Fruit fly (Drosophila melanogaster) whole organism, embryonic: ENCODE measurements around the gene nAChRalpha3.

Source experiments
- CG10462 ChIP-seq: fragments of 200-800 bp; sonication (Bioruptor generic); optimal IDR thresholded peaks from 2 replicates; lab custom pipeline; 2016; ENCODE audit warnings: missing biosample characterization, missing genetic modification characterization
- CG15479 ChIP-seq: fragments of 200-800 bp; sonication (Bioruptor generic); optimal IDR thresholded peaks from 3 replicates; lab custom pipeline; 2019; ENCODE audit warnings: missing biosample characterization, mild to moderate bottlenecking, missing genetic modification characterization, moderate library complexity
- CG15601 ChIP-seq: fragments of 200-800 bp; sonication (Bioruptor generic); optimal IDR thresholded peaks from 3 replicates; lab custom pipeline; 2019; ENCODE audit warnings: missing biosample characterization, mild to moderate bottlenecking, missing genetic modification characterization, moderate library complexity
- CG18764 ChIP-seq: fragments of 200-800 bp; sonication (Bioruptor generic); optimal IDR thresholded peaks from 3 replicates; lab custom pipeline; 2016; ENCODE audit warnings: missing biosample characterization, missing genetic modification characterization
- CG8359 ChIP-seq: fragments of 200-800 bp; sonication (Bioruptor generic); optimal IDR thresholded peaks from 2 replicates; lab custom pipeline; 2017; ENCODE audit warnings: missing biosample characterization, mild to moderate bottlenecking, missing genetic modification characterization, borderline replicate concordance
- CG8924 ChIP-seq: fragments of 200-800 bp; optimal IDR thresholded peaks from 3 replicates; lab custom pipeline; 2019; ENCODE audit warnings: missing biosample characterization, mild to moderate bottlenecking, missing genetic modification characterization, moderate library complexity
- CTCF ChIP-seq: fragments of 200-800 bp; sonication (Bioruptor generic); optimal IDR thresholded peaks from 2 replicates; lab custom pipeline; 2017; ENCODE audit warnings: missing biosample characterization, mild to moderate bottlenecking, missing genetic modification characterization, moderate library complexity
- D19A ChIP-seq: fragments of 200-800 bp; optimal IDR thresholded peaks from 3 replicates; lab custom pipeline; 2019; ENCODE audit warnings: missing biosample characterization, mild to moderate bottlenecking, missing genetic modification characterization, moderate library complexity
- Dfd ChIP-seq, 2 experiments: fragments of >200 bp; optimal IDR thresholded peaks; 2 replicates each; lab custom pipeline; 2017; ENCODE audit warnings: missing biosample characterization in 2 of 2, missing genetic modification characterization in 2 of 2
- Eip74EF ChIP-seq, 2 experiments: fragments of 200-800 bp in 1 of 2; fragments of >200 bp in 1 of 2; sonication (Bioruptor generic) in 1 of 2; optimal IDR thresholded peaks; 2 replicates each; lab custom pipeline; 2017 to 2019; ENCODE audit warnings: missing biosample characterization in 2 of 2, missing genetic modification characterization in 2 of 2, mild to moderate bottlenecking in 1 of 2, moderate library complexity in 1 of 2
- Hr78 ChIP-seq, 2 experiments: fragments of 200-800 bp in 1 of 2; fragments of >200 bp in 1 of 2; sonication (Bioruptor generic) in 1 of 2; optimal IDR thresholded peaks; 2 replicates each; lab custom pipeline; 2017 to 2019; ENCODE audit warnings: missing biosample characterization in 2 of 2, missing genetic modification characterization in 2 of 2, mild to moderate bottlenecking in 1 of 2, moderate library complexity in 1 of 2
- Kr ChIP-seq: fragments of 200-800 bp; sonication (Bioruptor generic); optimal IDR thresholded peaks from 2 replicates; lab custom pipeline; 2017; ENCODE audit warnings: missing biosample characterization, mild to moderate bottlenecking, missing genetic modification characterization
- Med ChIP-seq: fragments of 200-800 bp; sonication (Bioruptor generic); peaks from one replicate; lab custom pipeline; 2016; ENCODE audit warnings: missing biosample characterization, missing genetic modification characterization, mild to moderate bottlenecking, inconsistent platforms, moderate library complexity
- NfI ChIP-seq: fragments of 200-800 bp; sonication (Bioruptor generic); optimal IDR thresholded peaks from 3 replicates; lab custom pipeline; 2018; ENCODE audit warnings: missing biosample characterization, mild to moderate bottlenecking, missing genetic modification characterization, moderate library complexity
- Six4 ChIP-seq: fragments of 200-800 bp; sonication (Bioruptor generic); optimal IDR thresholded peaks from 2 replicates; lab custom pipeline; 2016; ENCODE audit warnings: missing biosample characterization, missing genetic modification characterization
- Sox100B ChIP-seq: fragments of 200-800 bp; sonication (Bioruptor generic); optimal IDR thresholded peaks from 3 replicates; lab custom pipeline; 2018; ENCODE audit warnings: missing biosample characterization, mild to moderate bottlenecking, missing genetic modification characterization
- dmrt11E ChIP-seq: fragments of 200-800 bp; sonication (Bioruptor generic); optimal IDR thresholded peaks from 3 replicates; lab custom pipeline; 2018; ENCODE audit warnings: missing biosample characterization, mild to moderate bottlenecking, missing genetic modification characterization, moderate library complexity
- ems ChIP-seq: fragments of 200-800 bp; sonication (Bioruptor generic); optimal IDR thresholded peaks from 3 replicates; lab custom pipeline; 2016; ENCODE audit warnings: missing biosample characterization, missing genetic modification characterization
- eve ChIP-seq, 2 experiments: fragments of >200 bp; optimal IDR thresholded peaks; 2 replicates each; lab custom pipeline; 2017; ENCODE audit warnings: missing biosample characterization in 2 of 2, missing genetic modification characterization in 2 of 2
- gcm ChIP-seq: fragments of 200-800 bp; sonication (Bioruptor generic); optimal IDR thresholded peaks from 2 replicates; lab custom pipeline; 2019; ENCODE audit warnings: missing biosample characterization, mild to moderate bottlenecking, missing genetic modification characterization, moderate library complexity
- gem ChIP-seq: fragments of 200-800 bp; sonication (Bioruptor generic); optimal IDR thresholded peaks from 2 replicates; lab custom pipeline; 2019; ENCODE audit warnings: missing biosample characterization, mild to moderate bottlenecking, missing genetic modification characterization, moderate library complexity
- gsb-n ChIP-seq: fragments of 200-800 bp; sonication (Bioruptor generic); optimal IDR thresholded peaks from 3 replicates; lab custom pipeline; 2018; ENCODE audit warnings: missing biosample characterization, mild to moderate bottlenecking, missing genetic modification characterization
- ham ChIP-seq: fragments of 200-800 bp; sonication (Bioruptor generic); IDR thresholded peaks from 2 replicates; pipeline ENCODE4 v1.3.6; 2022; ENCODE audit warnings: missing biosample characterization, missing genetic modification characterization
- jing ChIP-seq: fragments of 200-800 bp; sonication (Bioruptor generic); optimal IDR thresholded peaks from 2 replicates; lab custom pipeline; 2018; ENCODE audit warnings: missing biosample characterization, mild to moderate bottlenecking, missing genetic modification characterization
- kni ChIP-seq: fragments of 200-800 bp; sonication (Bioruptor generic); optimal IDR thresholded peaks from 3 replicates; lab custom pipeline; 2017; ENCODE audit warnings: mild to moderate bottlenecking, missing biosample characterization, missing genetic modification reagents, missing genetic modification characterization
- mld ChIP-seq: fragments of 200-800 bp; sonication (Bioruptor generic); IDR thresholded peaks from 3 replicates; pipeline ENCODE4 v1.3.6; 2022; ENCODE audit warnings: missing biosample characterization, missing genetic modification characterization; ENCODE audit not compliant: partially characterized antibody
- pros ChIP-seq: fragments of 200-800 bp; sonication (Bioruptor generic); optimal IDR thresholded peaks from 3 replicates; lab custom pipeline; 2019; ENCODE audit warnings: missing biosample characterization, mild to moderate bottlenecking, missing genetic modification characterization, moderate library complexity
- row ChIP-seq: fragments of 200-800 bp; sonication (Bioruptor generic); IDR thresholded peaks from 3 replicates; pipeline ENCODE4 v1.3.6; 2022; ENCODE audit warnings: missing biosample characterization, missing genetic modification characterization
- sens ChIP-seq: fragments of 200-800 bp; sonication (Bioruptor generic); peaks from one replicate; lab custom pipeline; 2016; ENCODE audit warnings: missing biosample characterization, missing genetic modification characterization
- sqz ChIP-seq: fragments of 200-800 bp; sonication (Bioruptor generic); optimal IDR thresholded peaks from 3 replicates; lab custom pipeline; 2018; ENCODE audit warnings: missing biosample characterization, mild to moderate bottlenecking, missing genetic modification characterization
- tap ChIP-seq: fragments of 200-800 bp; optimal IDR thresholded peaks from 3 replicates; lab custom pipeline; 2019; ENCODE audit warnings: missing biosample characterization, mild to moderate bottlenecking, missing genetic modification characterization, moderate library complexity
- twi ChIP-seq: fragments of 200-800 bp; optimal IDR thresholded peaks from 2 replicates; lab custom pipeline; 2019; ENCODE audit warnings: missing biosample characterization, mild to moderate bottlenecking, missing genetic modification characterization, moderate library complexity
- unpg ChIP-seq: fragments of 200-800 bp; sonication (Bioruptor generic); optimal IDR thresholded peaks from 3 replicates; lab custom pipeline; 2018; ENCODE audit warnings: missing biosample characterization, mild to moderate bottlenecking, missing genetic modification characterization, moderate library complexity

The nAChRalpha3 gene

DNA sequence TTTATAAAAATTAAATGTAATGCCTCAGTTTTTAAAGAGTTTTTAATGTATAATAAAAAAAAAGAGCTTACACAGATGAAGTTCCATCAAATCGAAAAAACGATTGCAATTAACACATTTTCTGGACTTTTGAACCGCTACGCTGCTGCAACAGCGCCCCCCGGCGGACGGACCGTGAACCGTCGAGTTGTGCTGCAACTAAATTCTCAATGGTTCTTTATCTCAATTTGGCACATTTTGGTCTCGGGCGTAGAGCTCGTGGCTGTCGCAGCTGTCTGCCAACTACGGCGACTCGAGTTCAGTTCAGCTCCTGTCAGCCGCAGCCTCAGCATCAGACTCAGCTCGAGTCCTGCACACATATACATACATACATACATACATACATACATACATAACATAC, 4.8 kb upstream of the nAChRalpha3 start:
- TF ChIP-seq CTCF (GFP tag; lab: Kevin White, UChicago) (peak; percentile 30), mld (GFP tag; lab: Robert Waterston, UW) (no peak), ham (GFP tag; lab: Robert Waterston, UW) (no peak), Dfd (GFP tag; optimal IDR thresholded peaks at IDR 0.05; lab: Kevin White, UChicago) (no peak), ems (GFP tag; lab: Kevin White, UChicago) (no peak), row (GFP tag; lab: Robert Waterston, UW) (no peak), NfI (no peak), unpg (GFP tag; lab: Kevin White, UChicago) (no peak)

DNA sequence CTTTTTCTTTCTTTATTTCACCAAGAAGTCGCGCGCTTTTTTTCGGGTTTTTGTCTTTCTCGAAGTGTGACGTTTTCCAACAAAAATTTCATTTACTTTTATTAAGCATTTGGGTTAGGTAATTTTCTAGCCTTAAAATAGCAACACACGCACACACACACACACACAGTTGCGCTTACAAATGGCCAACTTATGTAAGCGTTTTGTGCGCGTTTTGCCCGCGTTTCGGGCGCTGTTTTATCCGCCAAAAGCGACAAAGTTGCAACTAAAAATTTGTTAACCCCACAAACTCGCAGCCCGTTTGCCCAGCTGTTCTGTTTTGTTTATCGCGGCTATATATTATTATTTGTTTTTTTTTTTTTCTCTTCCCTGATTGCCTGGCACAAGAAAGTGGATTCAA, 640 bp downstream of the nAChRalpha3 start:
- TF ChIP-seq CG8359 (GFP tag; lab: Kevin White, UChicago) = peak; percentile 96
- TF ChIP-seq Med = no peak

DNA sequence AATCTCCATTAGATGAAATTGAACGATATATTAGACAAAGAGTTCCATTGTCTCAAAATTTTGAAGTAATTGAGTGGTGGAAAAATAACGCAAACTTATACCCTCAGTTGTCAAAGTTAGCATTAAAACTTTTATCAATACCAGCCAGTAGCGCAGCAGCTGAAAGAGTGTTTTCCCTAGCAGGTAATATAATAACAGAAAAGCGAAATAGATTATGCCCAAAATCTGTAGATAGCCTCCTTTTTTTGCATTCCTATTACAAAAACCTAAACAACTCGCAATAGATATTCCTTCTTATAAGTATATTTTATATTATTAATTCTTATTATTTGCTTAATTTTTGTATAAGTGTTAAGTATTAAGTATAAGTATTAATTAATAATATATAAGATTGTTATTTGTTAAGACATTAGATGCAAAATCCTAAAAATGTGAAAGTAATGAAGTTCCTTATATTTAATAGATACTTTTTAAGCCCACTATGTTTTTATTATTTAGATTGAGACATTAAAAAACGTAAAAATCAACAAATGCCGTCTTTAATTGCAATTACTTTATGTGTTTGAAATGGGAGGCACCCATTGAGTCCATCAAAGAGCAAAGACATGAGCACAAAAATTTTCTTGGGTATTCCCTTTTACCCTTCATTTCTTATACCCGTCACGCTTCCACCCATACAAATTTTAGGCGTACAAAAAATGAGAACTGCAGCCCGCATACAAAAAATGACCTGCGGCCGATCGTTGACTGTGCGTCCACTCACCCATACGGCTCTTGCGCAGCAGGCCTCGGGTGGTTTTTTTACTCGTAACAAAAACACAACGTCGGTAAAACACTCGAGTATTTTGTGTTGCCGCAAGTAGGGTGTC, 71.4 kb downstream of the nAChRalpha3 start:
- TF ChIP-seq dmrt11E (peak; percentile 16), CG18764 (peak; percentile 16), Kr (GFP tag; lab: Kevin White, UChicago) (peak; percentile 100), sens (GFP tag; lab: Kevin White, UChicago) (peak; percentile 3), gem (tag; lab: Kevin White, UChicago) (peak; percentile 7), gcm (GFP tag; lab: Kevin White, UChicago) (peak; percentile 82), Six4 (GFP tag; lab: Kevin White, UChicago) (peak; percentile 39), Eip74EF (GFP tag; optimal IDR thresholded peaks at IDR 0.05; lab: Kevin White, UChicago) (peak in 1 of 2 experiments; percentile 68), pros (GFP tag; lab: Kevin White, UChicago) (peak; percentile 99), Sox100B (GFP tag; lab: Kevin White, UChicago) (peak; percentile 85), CG8924 (tag; lab: Kevin White, UChicago) (peak; percentile 52), twi (tag; lab: Kevin White, UChicago) (peak; percentile 95), CG15601 (tag; lab: Kevin White, UChicago) (peak; percentile 30), sqz (GFP tag; lab: Kevin White, UChicago) (peak; percentile 97), Hr78 (GFP tag; optimal IDR thresholded peaks at IDR 0.05; lab: Kevin White, UChicago) (peak in 1 of 2 experiments; percentile 38), D19A (peak; percentile 76), tap (tag; lab: Kevin White, UChicago) (peak; percentile 52), jing (GFP tag; lab: Kevin White, UChicago) (peak; percentile 27), CG10462 (peak; percentile 1), CG15479 (GFP tag; lab: Kevin White, UChicago) (peak; percentile 49), kni (GFP tag; lab: Kevin White, UChicago) (peak; percentile 81), eve (GFP tag; optimal IDR thresholded peaks at IDR 0.05; lab: Kevin White, UChicago) (peak in 1 of 2 experiments; percentile 24), gsb-n (tag; lab: Kevin White, UChicago) (peak; percentile 50)
